Worm (Caenorhabditis elegans) whole organism, L2 larva: Measurements from ENCODE around the gene W02D7.5.

ENCODE experiments used
- blmp-1 ChIP-seq: sonication (generic microtip); optimal IDR thresholded peaks from 2 replicates; lab custom pipeline; 2017; ENCODE audit warnings: missing genetic modification characterization, mild to moderate bottlenecking, missing compliant biosample characterization, antibody characterized with exemption, moderate library complexity; ENCODE audit not compliant: insufficient read depth
- egl-27 ChIP-seq: sonication (generic microtip); optimal IDR thresholded peaks from 3 replicates; lab custom pipeline; 2017; ENCODE audit warnings: missing biosample characterization, missing genetic modification reagents, missing genetic modification characterization
- elt-1 ChIP-seq: fragments of 150-350 bp; optimal IDR thresholded peaks from 2 replicates; lab custom pipeline; 2014; ENCODE audit warnings: missing biosample characterization, missing genetic modification characterization
- lin-11 ChIP-seq: fragments of 150-350 bp; sonication (generic microtip); optimal IDR thresholded peaks from 2 replicates; lab custom pipeline; 2014; ENCODE audit warnings: missing biosample characterization, missing genetic modification characterization, inconsistent platforms, mixed read lengths
- lsy-2 ChIP-seq, 2 experiments: fragments of 150-350 bp in 1 of 2; sonication (generic microtip) in 1 of 2; optimal IDR thresholded peaks; 2 replicates each; lab custom pipeline; 2014 to 2017; ENCODE audit warnings: missing biosample characterization in 2 of 2, missing genetic modification characterization in 2 of 2
- nhr-11 ChIP-seq: fragments of 150-350 bp; optimal IDR thresholded peaks from 2 replicates; lab custom pipeline; 2014; ENCODE audit warnings: missing biosample characterization, missing genetic modification characterization
- nhr-12 ChIP-seq: fragments of 150-350 bp; optimal IDR thresholded peaks from 2 replicates; lab custom pipeline; 2014; ENCODE audit warnings: missing biosample characterization, missing genetic modification characterization
- nhr-23 ChIP-seq: fragments of 150-350 bp; optimal IDR thresholded peaks from 2 replicates; lab custom pipeline; 2014; ENCODE audit warnings: missing biosample characterization, missing genetic modification reagents, missing genetic modification characterization
- nhr-237 ChIP-seq: fragments of 150-350 bp; optimal IDR thresholded peaks from 2 replicates; lab custom pipeline; 2014; ENCODE audit warnings: missing biosample characterization, missing genetic modification characterization
- zag-1 ChIP-seq: fragments of 150-350 bp; optimal IDR thresholded peaks from 2 replicates; lab custom pipeline; 2014; ENCODE audit warnings: missing biosample characterization, missing genetic modification characterization

DNA sequence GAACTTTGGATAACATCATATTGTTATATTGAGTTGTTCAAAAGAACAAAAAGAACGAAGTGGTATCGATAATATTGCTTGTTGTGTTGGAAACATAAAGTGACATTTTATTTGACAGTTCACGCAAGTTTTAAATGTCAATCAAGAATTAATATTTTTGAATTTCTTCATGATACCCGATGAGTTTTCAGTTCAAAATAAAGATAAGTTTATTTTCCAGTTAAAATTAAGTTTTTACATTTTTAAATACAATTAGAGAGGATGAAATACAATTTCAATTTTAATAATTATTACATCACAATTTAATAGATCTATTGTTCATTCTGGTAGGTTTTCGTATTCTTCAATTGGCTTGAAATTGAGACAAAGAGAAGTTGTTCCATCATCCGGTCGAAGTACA is 1.5 kb downstream of the W02D7.5 start, which contains the start of gene W02D7.4:
- TF ChIP-seq zag-1 (tag; lab: Kevin White, UChicago): no peak
- TF ChIP-seq egl-27 (tag; lab: Kevin White, UChicago): no peak
- no peak for TF ChIP-seq blmp-1 (tag; lab: Kevin White, UChicago)
- TF ChIP-seq nhr-12 (tag; lab: Kevin White, UChicago): no peak
- no peak for TF ChIP-seq nhr-11 (tag; lab: Kevin White, UChicago)
- TF ChIP-seq elt-1 (tag; lab: Kevin White, UChicago): no peak
- no peak for TF ChIP-seq lin-11 (tag; lab: Kevin White, UChicago)
- no peak for TF ChIP-seq lsy-2 (tag; optimal IDR thresholded peaks at IDR 0.05; lab: Kevin White, UChicago)
- no peak for TF ChIP-seq nhr-23
- TF ChIP-seq nhr-237 (tag; lab: Kevin White, UChicago): no peak
